Fruit fly (Drosophila melanogaster): Measurements from ENCODE around the gene CG1468.

DNA sequence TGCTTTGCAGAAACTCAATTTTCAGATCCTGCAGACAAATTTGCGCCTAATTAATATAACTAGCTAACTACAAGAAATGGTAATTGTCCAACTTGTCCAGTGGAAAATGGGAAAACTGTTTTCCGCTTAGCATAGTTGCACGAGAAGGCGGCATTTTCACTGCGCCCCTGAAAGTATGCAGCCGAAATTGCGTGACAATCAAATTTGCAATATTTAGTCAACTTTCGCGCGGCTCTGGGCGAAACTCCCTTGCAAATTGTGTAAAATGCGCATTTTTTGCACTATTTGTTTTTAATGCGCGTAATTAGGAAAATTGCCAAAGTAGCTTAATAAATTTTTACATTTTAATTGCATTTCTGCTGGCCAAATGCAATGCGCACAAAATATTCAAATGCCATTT, 11.5 kb downstream of the CG1468 start:
- TF ChIP-seq Pif1A (GFP tag; optimal IDR thresholded peaks at IDR 0.05) (no peak), CG15710 (tag; optimal IDR thresholded peaks at IDR 0.05) (no peak), CG13204 (GFP tag; optimal IDR thresholded peaks at IDR 0.05) (no peak), Ets98B (GFP tag; IDR thresholded peaks at IDR 0.05) (no peak), CG4496 (GFP tag; IDR thresholded peaks at IDR 0.05) (no peak), CG10348 (GFP tag; IDR thresholded peaks at IDR 0.05) (no peak), CG9948 (tag; optimal IDR thresholded peaks at IDR 0.05) (no peak), gl (tag; optimal IDR thresholded peaks at IDR 0.05) (no peak), EcR (GFP tag; optimal IDR thresholded peaks at IDR 0.05) (no peak), rn (GFP tag; IDR thresholded peaks at IDR 0.05) (no peak)

Measured in whole organism, pupa.